Fruit fly (Drosophila melanogaster) whole organism, prepupa: ENCODE results near the gene TfIIA-L.

Experiments
- CG10631 ChIP-seq: fragments of 200-800 bp; sonication (Bioruptor generic); optimal IDR thresholded peaks from 2 replicates; lab custom pipeline; 2016; ENCODE audit warnings: missing biosample characterization, missing genetic modification characterization
- CG10669 ChIP-seq: fragments of 200-800 bp; sonication (Bioruptor generic); optimal IDR thresholded peaks from 3 replicates; lab custom pipeline; 2018; ENCODE audit warnings: missing biosample characterization, mild to moderate bottlenecking, missing genetic modification characterization, moderate library complexity
- CG11762 ChIP-seq: fragments of 200-800 bp; sonication (Bioruptor generic); optimal IDR thresholded peaks from 3 replicates; lab custom pipeline; 2016; ENCODE audit warnings: missing biosample characterization, missing genetic modification characterization; ENCODE audit not compliant: insufficient read depth
- CG15336 ChIP-seq: fragments of 200-800 bp; sonication (Bioruptor generic); IDR thresholded peaks from 2 replicates; pipeline ENCODE4 v1.3.6; 2022; ENCODE audit warnings: missing biosample characterization, missing genetic modification characterization
- CG1621 ChIP-seq: fragments of 200-800 bp; sonication (Bioruptor generic); optimal IDR thresholded peaks from 3 replicates; lab custom pipeline; 2018; ENCODE audit warnings: missing biosample characterization, mild to moderate bottlenecking, missing genetic modification characterization
- CG16779 ChIP-seq: fragments of 200-800 bp; sonication (Bioruptor generic); optimal IDR thresholded peaks from 3 replicates; lab custom pipeline; 2017; ENCODE audit warnings: missing biosample characterization, mild to moderate bottlenecking, missing genetic modification characterization
- CG3032 ChIP-seq: fragments of 200-800 bp; optimal IDR thresholded peaks from 2 replicates; lab custom pipeline; 2019; ENCODE audit warnings: missing biosample characterization, mild to moderate bottlenecking, missing genetic modification characterization, moderate library complexity
- CG31627 ChIP-seq: fragments of 200-800 bp; sonication (Bioruptor generic); optimal IDR thresholded peaks from 3 replicates; lab custom pipeline; 2016; ENCODE audit warnings: missing biosample characterization, missing genetic modification characterization
- CG32006 ChIP-seq: fragments of 200-800 bp; sonication (Bioruptor generic); optimal IDR thresholded peaks from 3 replicates; lab custom pipeline; 2017; ENCODE audit warnings: missing biosample characterization, mild to moderate bottlenecking, missing genetic modification characterization
- CG3919 ChIP-seq: fragments of 200-800 bp; sonication (Bioruptor generic); optimal IDR thresholded peaks from 3 replicates; lab custom pipeline; 2016; ENCODE audit warnings: missing biosample characterization, missing genetic modification characterization
- CG6792 ChIP-seq: fragments of 200-800 bp; sonication (Bioruptor generic); optimal IDR thresholded peaks from 3 replicates; lab custom pipeline; 2016; ENCODE audit warnings: missing biosample characterization, missing genetic modification characterization
- CG6808 ChIP-seq: fragments of 200-800 bp; sonication (Bioruptor generic); optimal IDR thresholded peaks from 3 replicates; lab custom pipeline; 2017; ENCODE audit warnings: missing biosample characterization, missing genetic modification characterization, mild to moderate bottlenecking, moderate library complexity, missing genetic modification reagents
- CG7368 ChIP-seq: fragments of 200-800 bp; sonication (Bioruptor generic); optimal IDR thresholded peaks from 3 replicates; lab custom pipeline; 2016; ENCODE audit warnings: missing biosample characterization, missing genetic modification characterization
- CG8319 ChIP-seq: fragments of 200-800 bp; sonication (Bioruptor generic); optimal IDR thresholded peaks from 3 replicates; lab custom pipeline; 2016; ENCODE audit warnings: missing biosample characterization, missing genetic modification characterization
- CG8632 ChIP-seq: fragments of 200-800 bp; sonication (Bioruptor generic); optimal IDR thresholded peaks from 3 replicates; lab custom pipeline; 2016; ENCODE audit warnings: missing biosample characterization, missing genetic modification characterization
- Eip75B ChIP-seq: fragments of 200-800 bp; sonication (Bioruptor generic); optimal IDR thresholded peaks from 3 replicates; lab custom pipeline; 2016; ENCODE audit warnings: missing biosample characterization, missing genetic modification characterization
- Eip78C ChIP-seq: fragments of 200-800 bp; sonication (Bioruptor generic); peaks from one replicate; lab custom pipeline; 2016; ENCODE audit warnings: missing biosample characterization, missing genetic modification characterization
- Eip93F ChIP-seq: fragments of 200-800 bp; sonication (Bioruptor generic); optimal IDR thresholded peaks from 2 replicates; lab custom pipeline; 2016; ENCODE audit warnings: missing biosample characterization, mild to moderate bottlenecking, missing genetic modification characterization
- Ets21C ChIP-seq: fragments of 200-800 bp; sonication (Bioruptor generic); optimal IDR thresholded peaks from 3 replicates; lab custom pipeline; 2016; ENCODE audit warnings: missing biosample characterization, missing genetic modification characterization
- Ets96B ChIP-seq: fragments of 200-800 bp; optimal IDR thresholded peaks from 2 replicates; lab custom pipeline; 2019; ENCODE audit warnings: missing biosample characterization, mild to moderate bottlenecking, missing genetic modification characterization, moderate library complexity
- Hr38 ChIP-seq: sonication (Bioruptor generic); optimal IDR thresholded peaks from 2 replicates; lab custom pipeline; 2016; ENCODE audit warnings: missing biosample characterization, missing genetic modification characterization
- Hr4 ChIP-seq: fragments of 200-800 bp; sonication (Bioruptor generic); optimal IDR thresholded peaks from 3 replicates; lab custom pipeline; 2016; ENCODE audit warnings: missing biosample characterization, missing genetic modification characterization
- Lpt ChIP-seq: fragments of 200-800 bp; sonication (Bioruptor generic); optimal IDR thresholded peaks from 3 replicates; lab custom pipeline; 2016; ENCODE audit warnings: missing biosample characterization, missing genetic modification characterization
- OdsH ChIP-seq: fragments of 200-800 bp; sonication (Bioruptor generic); optimal IDR thresholded peaks from 3 replicates; lab custom pipeline; 2016; ENCODE audit warnings: missing biosample characterization, missing genetic modification characterization
- Smox ChIP-seq: fragments of 200-800 bp; sonication (Bioruptor generic); optimal IDR thresholded peaks from 3 replicates; lab custom pipeline; 2016; ENCODE audit warnings: missing biosample characterization, missing genetic modification characterization
- Sox102F ChIP-seq: fragments of 200-800 bp; sonication (Bioruptor generic); optimal IDR thresholded peaks from 2 replicates; lab custom pipeline; 2016; ENCODE audit warnings: missing biosample characterization, mild to moderate bottlenecking, missing genetic modification characterization
- Sox14 ChIP-seq: fragments of 200-800 bp; sonication (Bioruptor generic); optimal IDR thresholded peaks from 3 replicates; lab custom pipeline; 2016; ENCODE audit warnings: missing biosample characterization, missing genetic modification characterization
- Sox15 ChIP-seq: fragments of 200-800 bp; sonication (Bioruptor generic); optimal IDR thresholded peaks from 3 replicates; lab custom pipeline; 2016; ENCODE audit warnings: missing biosample characterization, missing genetic modification characterization
- achi ChIP-seq: fragments of 200-800 bp; sonication (Bioruptor generic); optimal IDR thresholded peaks from 3 replicates; lab custom pipeline; 2016; ENCODE audit warnings: missing biosample characterization, missing genetic modification characterization
- cyc ChIP-seq: fragments of 200-800 bp; sonication (Bioruptor generic); optimal IDR thresholded peaks from 3 replicates; lab custom pipeline; 2016; ENCODE audit warnings: missing biosample characterization, missing genetic modification characterization
- dac ChIP-seq: fragments of 200-800 bp; sonication (Bioruptor generic); optimal IDR thresholded peaks from 2 replicates; lab custom pipeline; 2017; ENCODE audit warnings: missing biosample characterization, mild to moderate bottlenecking, missing genetic modification characterization
- dsx ChIP-seq: fragments of 200-800 bp; optimal IDR thresholded peaks from 3 replicates; lab custom pipeline; 2019; ENCODE audit warnings: missing biosample characterization, mild to moderate bottlenecking, missing genetic modification characterization, moderate library complexity; ENCODE audit not compliant: poor library complexity, severe bottlenecking
- esn ChIP-seq: fragments of 200-800 bp; sonication (Bioruptor generic); optimal IDR thresholded peaks from 2 replicates; lab custom pipeline; 2016; ENCODE audit warnings: missing biosample characterization, mild to moderate bottlenecking, missing genetic modification characterization, moderate library complexity
- fd85E ChIP-seq: fragments of 200-800 bp; sonication (Bioruptor generic); optimal IDR thresholded peaks from 3 replicates; lab custom pipeline; 2016; ENCODE audit warnings: missing biosample characterization, missing genetic modification characterization
- fkh ChIP-seq: fragments of 200-800 bp; sonication (Bioruptor generic); optimal IDR thresholded peaks from 3 replicates; lab custom pipeline; 2017; ENCODE audit warnings: missing biosample characterization, mild to moderate bottlenecking, missing genetic modification characterization, moderate library complexity
- lz ChIP-seq: fragments of 200-800 bp; sonication (Bioruptor generic); optimal IDR thresholded peaks from 3 replicates; lab custom pipeline; 2016; ENCODE audit warnings: missing biosample characterization, missing genetic modification characterization
- net ChIP-seq: fragments of 200-800 bp; sonication (Bioruptor generic); optimal IDR thresholded peaks from 3 replicates; lab custom pipeline; 2016; ENCODE audit warnings: missing biosample characterization, missing genetic modification characterization
- pdm3 ChIP-seq: fragments of 200-800 bp; sonication (Bioruptor generic); optimal IDR thresholded peaks from 3 replicates; lab custom pipeline; 2016; ENCODE audit warnings: missing biosample characterization, missing genetic modification characterization
- spab ChIP-seq: fragments of 200-800 bp; sonication (Bioruptor generic); optimal IDR thresholded peaks from 2 replicates; lab custom pipeline; 2017; ENCODE audit warnings: missing biosample characterization, mild to moderate bottlenecking, missing genetic modification characterization, missing genetic modification reagents
- ss ChIP-seq, 2 experiments: fragments of 200-800 bp; sonication (Bioruptor generic); optimal IDR thresholded peaks; 2 replicates in 1 of 2; 3 replicates in 1 of 2; lab custom pipeline; 2017 to 2018; ENCODE audit warnings: mild to moderate bottlenecking in 2 of 2, missing biosample characterization in 2 of 2, missing genetic modification characterization in 2 of 2, moderate library complexity in 1 of 2
- svp ChIP-seq: fragments of 200-800 bp; sonication (Bioruptor generic); peaks from one replicate; lab custom pipeline; 2016; ENCODE audit warnings: missing biosample characterization, missing genetic modification characterization
- vri ChIP-seq: fragments of 200-800 bp; sonication (Bioruptor generic); optimal IDR thresholded peaks from 3 replicates; lab custom pipeline; 2016; ENCODE audit warnings: missing biosample characterization, mild to moderate bottlenecking, missing genetic modification characterization

TfIIA-L gene

dm6 chr3R:27201538-27202281 is 49.2 kb upstream of the TfIIA-L start (continued):
- TF ChIP-seq net (GFP tag; lab: Kevin White, UChicago) (peak; percentile 53), CG1621 (tag; lab: Kevin White, UChicago) (peak; percentile 12), CG6792 (GFP tag; lab: Kevin White, UChicago) (peak; percentile 65), spab (peak; percentile 87), Lpt (GFP tag; lab: Kevin White, UChicago) (peak; percentile 43), fkh (GFP tag; lab: Kevin White, UChicago) (no peak), CG31627 (peak; percentile 33), vri (peak; percentile 44), CG32006 (GFP tag; lab: Kevin White, UChicago) (peak; percentile 37), Hr38 (GFP tag; lab: Kevin White, UChicago) (no peak), CG3919 (GFP tag; lab: Kevin White, UChicago) (peak; percentile 75), Hr4 (peak; percentile 15), CG11762 (GFP tag; lab: Kevin White, UChicago) (peak; percentile 63), Ets96B (peak; percentile 93), CG10669 (GFP tag; lab: Kevin White, UChicago) (peak; percentile 81), Eip75B (GFP tag; lab: Kevin White, UChicago) (peak; percentile 62), Ets21C (GFP tag; lab: Kevin White, UChicago) (peak; percentile 18)
- TF ChIP-seq, all 60 proteins: peak for 52

dm6 chr3R:27202330-27202729 is 48.6 kb upstream of the TfIIA-L start:
- TF ChIP-seq fkh (GFP tag; lab: Kevin White, UChicago) (peak; percentile 34), CG8319 (GFP tag; lab: Kevin White, UChicago) (no peak)

- TF ChIP-seq Eip93F (GFP tag; lab: Kevin White, UChicago) (no peak), dac (no peak), Eip78C (peak; percentile 60), ss (GFP tag; optimal IDR thresholded peaks at IDR 0.05; lab: Kevin White, UChicago) (peak in 1 of 2 experiments; percentile 60), fd85E (GFP tag; lab: Kevin White, UChicago) (no peak), Hr4 (no peak), CG6808 (GFP tag; lab: Kevin White, UChicago) (no peak)
- TF ChIP-seq, all 60 proteins: peak for 2
Observed at dm6 chr3R:27203856-27204255, 47.1 kb upstream of the TfIIA-L start.

dm6 chr3R:27204694-27205414 is 46.1 kb upstream of the TfIIA-L start:
- no peak for TF ChIP-seq Sox14 (GFP tag; lab: Kevin White, UChicago)
- TF ChIP-seq CG6808 (GFP tag; lab: Kevin White, UChicago) = peak; percentile 55
- no peak for TF ChIP-seq CG7368 (GFP tag; lab: Kevin White, UChicago)
- TF ChIP-seq CG3032 = peak; percentile 66
- peak; percentile 34 for TF ChIP-seq dsx (GFP tag; lab: Kevin White, UChicago)
- peak; percentile 63 for TF ChIP-seq svp (GFP tag; lab: Kevin White, UChicago)
- TF ChIP-seq achi (GFP tag; lab: Kevin White, UChicago) = peak; percentile 41
- no peak for TF ChIP-seq pdm3
- no peak for TF ChIP-seq fd85E (GFP tag; lab: Kevin White, UChicago)
- TF ChIP-seq CG10631 (GFP tag; lab: Kevin White, UChicago) = peak; percentile 21
- no peak for TF ChIP-seq CG8319 (GFP tag; lab: Kevin White, UChicago)
- TF ChIP-seq OdsH (GFP tag; lab: Kevin White, UChicago) = peak; percentile 12
- peak; percentile 20 for TF ChIP-seq esn
- peak; percentile 51 for TF ChIP-seq CG8632 (GFP tag; lab: Kevin White, UChicago)
- TF ChIP-seq Eip78C = peak; percentile 61
- TF ChIP-seq Hr38 (GFP tag; lab: Kevin White, UChicago) = no peak
- no peak for TF ChIP-seq Eip93F (GFP tag; lab: Kevin White, UChicago)
- TF ChIP-seq CG6792 (GFP tag; lab: Kevin White, UChicago) = no peak
- no peak for TF ChIP-seq Sox15
- TF ChIP-seq CG16779 (tag; lab: Kevin White, UChicago) = no peak
- TF ChIP-seq Smox (GFP tag; lab: Kevin White, UChicago) = peak; percentile 11
- TF ChIP-seq cyc = peak; percentile 32
- no peak for TF ChIP-seq CG15336
- TF ChIP-seq Sox102F (GFP tag; lab: Kevin White, UChicago) = no peak
- no peak for TF ChIP-seq Eip75B (GFP tag; lab: Kevin White, UChicago)
- peak; percentile 29 for TF ChIP-seq CG32006 (GFP tag; lab: Kevin White, UChicago)
- TF ChIP-seq lz (GFP tag; lab: Kevin White, UChicago) = no peak
